Fruit fly (Drosophila melanogaster): Measurements from ENCODE around the gene MED30.

Gene MED30

DNA sequence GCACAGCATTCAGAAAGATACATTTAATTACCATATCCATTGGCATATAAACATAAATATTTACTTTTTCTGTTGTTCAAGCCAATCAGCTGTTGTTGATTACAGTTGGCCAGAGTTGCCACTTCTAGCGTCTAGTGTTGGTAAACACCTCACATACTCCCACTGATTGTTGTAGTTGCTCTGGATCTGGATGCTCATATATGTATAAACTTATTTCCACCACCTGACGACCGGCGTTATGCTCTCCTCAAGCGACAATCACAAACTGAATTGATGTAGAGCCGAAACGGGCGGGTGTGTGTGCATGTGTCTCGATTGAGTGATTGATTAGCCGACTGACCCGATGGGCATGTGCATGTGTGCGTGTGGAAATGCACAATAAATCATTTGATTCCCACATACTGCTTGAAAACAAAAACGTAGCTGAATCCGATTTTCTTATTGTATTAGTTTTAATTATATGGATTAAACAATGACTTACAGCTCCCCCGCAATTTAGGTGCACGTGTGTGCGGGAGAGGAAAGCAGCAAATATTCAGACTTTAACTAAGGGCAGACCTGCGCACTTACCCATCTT, 28.0 kb upstream of the MED30 start (continued):
- peak; percentile 9 for TF ChIP-seq CoRest (tag; optimal IDR thresholded peaks at IDR 0.05)
- TF ChIP-seq unpg (GFP tag; optimal IDR thresholded peaks at IDR 0.05): peak; percentile 50
- 0 out of 2 replicates have a peak, but pooled peaks have one; percentile 18 for TF ChIP-seq CG4404 (GFP tag; IDR thresholded peaks at IDR 0.05)
- no peak for TF ChIP-seq CG5245 (GFP tag; optimal IDR thresholded peaks at IDR 0.05)
- no peak for TF ChIP-seq C15 (GFP tag; IDR thresholded peaks at IDR 0.05)
- peak; percentile 27 for TF ChIP-seq maf-S (GFP tag; optimal IDR thresholded peaks at IDR 0.05)
- TF ChIP-seq ssp (GFP tag; IDR thresholded peaks at IDR 0.05): no peak
- TF ChIP-seq Gsc (GFP tag; IDR thresholded peaks at IDR 0.05): no peak
- TF ChIP-seq toy (GFP tag; IDR thresholded peaks at IDR 0.05): no peak
- peak; percentile 37 for TF ChIP-seq CG2116 (GFP tag; optimal IDR thresholded peaks at IDR 0.05)
- TF ChIP-seq pho (GFP tag; optimal IDR thresholded peaks at IDR 0.05): no peak
- peak; percentile 80 for TF ChIP-seq CG12659 (GFP tag; optimal IDR thresholded peaks at IDR 0.05)
- peak; percentile 73 for TF ChIP-seq Vsx1 (GFP tag; optimal IDR thresholded peaks at IDR 0.05)
- TF ChIP-seq Xbp1 (GFP tag; optimal IDR thresholded peaks at IDR 0.05): peak; percentile 30
- TF ChIP-seq CG11696 (GFP tag; IDR thresholded peaks at IDR 0.05): no peak
- TF ChIP-seq lola (GFP tag; optimal IDR thresholded peaks at IDR 0.05): no peak
- TF ChIP-seq CG2875 (GFP tag; optimal IDR thresholded peaks at IDR 0.05): peak; percentile 25
- TF ChIP-seq GATAe (GFP tag; conservative IDR thresholded peaks at IDR 0.05): no peak
- no peak for TF ChIP-seq gt (GFP tag; IDR thresholded peaks at IDR 0.05)
- TF ChIP-seq Hr39 (optimal IDR thresholded peaks at IDR 0.05): no peak
- TF ChIP-seq Hsf (GFP tag; optimal IDR thresholded peaks at IDR 0.05): no peak
- TF ChIP-seq CG8388 (GFP tag; optimal IDR thresholded peaks at IDR 0.05): no peak
- no peak for TF ChIP-seq Hr3 (GFP tag; optimal IDR thresholded peaks at IDR 0.05)
- no peak for TF ChIP-seq Oli (tag; optimal IDR thresholded peaks at IDR 0.05)
- TF ChIP-seq NC2β (GFP tag; optimal IDR thresholded peaks at IDR 0.05): peak; percentile 53
- no peak for TF ChIP-seq fd96Cb (tag; optimal IDR thresholded peaks at IDR 0.05)
- peak; percentile 42 for TF ChIP-seq oc (tag; optimal IDR thresholded peaks at IDR 0.05)
- no peak for TF ChIP-seq CG14860 (GFP tag; IDR thresholded peaks at IDR 0.05; ENCODE audit: partially characterized antibody)
- TF ChIP-seq dpn (GFP tag; optimal IDR thresholded peaks at IDR 0.05): peak; percentile 32 to 43
- no peak for TF ChIP-seq CG8478 (optimal IDR thresholded peaks at IDR 0.05)
- peak; percentile 31 for TF ChIP-seq CG4854 (GFP tag; optimal IDR thresholded peaks at IDR 0.05)
- TF ChIP-seq Sox100B (GFP tag; optimal IDR thresholded peaks at IDR 0.05): no peak
- no peak for TF ChIP-seq en (GFP tag; optimal IDR thresholded peaks at IDR 0.05)
- peak; percentile 24 for TF ChIP-seq Fer3 (tag; optimal IDR thresholded peaks at IDR 0.05)
- peak; percentile 80 for TF ChIP-seq Aef1 (GFP tag; IDR thresholded peaks at IDR 0.05)
- no peak for TF ChIP-seq E2f1 (GFP tag; IDR thresholded peaks at IDR 0.05)
- peak; percentile 37 for TF ChIP-seq fu2 (GFP tag; optimal IDR thresholded peaks at IDR 0.05)
- TF ChIP-seq CG9727 (GFP tag; optimal IDR thresholded peaks at IDR 0.05): peak; percentile 19
- no peak for TF ChIP-seq hth (optimal IDR thresholded peaks at IDR 0.05)
- no peak for TF ChIP-seq Adf1 (GFP tag; IDR thresholded peaks at IDR 0.05)
- peak; percentile 76 for TF ChIP-seq pzg (GFP tag; optimal IDR thresholded peaks at IDR 0.05)
- peak; percentile 6 for TF ChIP-seq eyg (GFP tag; optimal IDR thresholded peaks at IDR 0.05)
- no peak for TF ChIP-seq CG42726 (GFP tag; IDR thresholded peaks at IDR 0.05; ENCODE audit: partially characterized antibody)
- no peak; the same call in 1 of the 2 replicates for TF ChIP-seq ranshi (GFP tag; IDR thresholded peaks at IDR 0.05)
- no peak for TF ChIP-seq CG8359 (GFP tag; optimal IDR thresholded peaks at IDR 0.05; ENCODE audit: borderline replicate concordance)
- peak; percentile 32 for TF ChIP-seq gcm2 (GFP tag; optimal IDR thresholded peaks at IDR 0.05)
- TF ChIP-seq CG6654 (GFP tag; optimal IDR thresholded peaks at IDR 0.05): no peak
- TF ChIP-seq bbx (GFP tag; IDR thresholded peaks at IDR 0.05; ENCODE audit: partially characterized antibody): peak; percentile 64
- TF ChIP-seq slbo (GFP tag; IDR thresholded peaks at IDR 0.05): peak; percentile 47; the same call in 1 of the 2 replicates
- TF ChIP-seq fd3F (GFP tag; optimal IDR thresholded peaks at IDR 0.05): no peak
- TF ChIP-seq seq (GFP tag; IDR thresholded peaks at IDR 0.05): no peak; the same call in 1 of the 2 replicates

All from whole organism, embryonic.